Worm (Caenorhabditis elegans) whole organism, L1 larva: Measurements from ENCODE around the gene mtcu-2.

Experiments used
- C34B4.2 ChIP-seq: sonication (generic microtip); optimal IDR thresholded peaks from 2 replicates; lab custom pipeline; 2017; ENCODE audit warnings: mild to moderate bottlenecking, missing genetic modification characterization, missing compliant biosample characterization
- aly-2 ChIP-seq: fragments of 150-350 bp; optimal IDR thresholded peaks from 2 replicates; lab custom pipeline; 2014; ENCODE audit warnings: missing biosample characterization, missing genetic modification characterization
- ama-1 ChIP-seq: fragments of 150-350 bp; optimal IDR thresholded peaks from 2 replicates; lab custom pipeline; 2014
- blmp-1 ChIP-seq: fragments of 150-350 bp; optimal IDR thresholded peaks from 2 replicates; lab custom pipeline; 2014; ENCODE audit warnings: missing biosample characterization, missing genetic modification characterization
- ceh-8 ChIP-seq: fragments of 200-800 bp; sonication (Bioruptor generic); optimal IDR thresholded peaks from 2 replicates; lab custom pipeline; 2018; ENCODE audit warnings: mild to moderate bottlenecking, missing genetic modification characterization, moderate library complexity, missing compliant biosample characterization
- ceh-88 ChIP-seq: fragments of 200-800 bp; sonication (Bioruptor generic); IDR thresholded peaks from 2 replicates; pipeline ENCODE4 v1.3.6; 2022; ENCODE audit warnings: missing genetic modification characterization, missing compliant biosample characterization
- dsc-1 ChIP-seq: sonication (generic microtip); optimal IDR thresholded peaks from 2 replicates; lab custom pipeline; 2016; ENCODE audit warnings: mild to moderate bottlenecking, missing genetic modification characterization, missing compliant biosample characterization
- efl-1 ChIP-seq, 4 experiments: fragments of 150-350 bp; optimal IDR thresholded peaks in 3 of 4; peaks in 1 of 4; 1 replicate in 1 of 4; 2 replicates in 3 of 4; lab custom pipeline; 2014; ENCODE audit warnings: missing biosample characterization in 2 of 4, missing genetic modification characterization in 2 of 4, missing genetic modification reagents in 2 of 4
- egl-27 ChIP-seq, 2 experiments: fragments of 150-350 bp in 1 of 2; sonication (generic microtip); optimal IDR thresholded peaks; 3 replicates each; lab custom pipeline; 2017 to 2018; ENCODE audit warnings: missing biosample characterization in 2 of 2, missing genetic modification characterization in 2 of 2, missing genetic modification reagents in 2 of 2
- elt-3 ChIP-seq, 6 experiments: fragments of 150-350 bp in 1 of 6; sonication (generic microtip); optimal IDR thresholded peaks; 2 replicates each; lab custom pipeline; 2017 to 2018; ENCODE audit warnings: missing biosample characterization in 6 of 6, missing genetic modification characterization in 6 of 6, inconsistent platforms in 1 of 6
- fkh-10 ChIP-seq: sonication (generic microtip); optimal IDR thresholded peaks from 2 replicates; lab custom pipeline; 2017; ENCODE audit warnings: missing biosample characterization, missing genetic modification reagents, missing genetic modification characterization
- fkh-4 ChIP-seq: sonication (generic microtip); optimal IDR thresholded peaks from 2 replicates; lab custom pipeline; 2016; ENCODE audit warnings: missing compliant biosample characterization, missing genetic modification characterization, borderline replicate concordance
- fkh-8 ChIP-seq: sonication (generic microtip); optimal IDR thresholded peaks from 2 replicates; lab custom pipeline; 2016; ENCODE audit warnings: mild to moderate bottlenecking, missing genetic modification characterization, missing compliant biosample characterization
- fos-1 ChIP-seq: fragments of 150-350 bp; optimal IDR thresholded peaks from 2 replicates; lab custom pipeline; 2014; ENCODE audit warnings: missing biosample characterization, missing genetic modification characterization
- jun-1 ChIP-seq: fragments of 150-350 bp; optimal IDR thresholded peaks from 2 replicates; lab custom pipeline; 2014; ENCODE audit warnings: missing biosample characterization, missing genetic modification reagents, missing genetic modification characterization
- lin-14 ChIP-seq: fragments of 200-800 bp; sonication (Bioruptor generic); optimal IDR thresholded peaks from 2 replicates; lab custom pipeline; 2018; ENCODE audit warnings: mild to moderate bottlenecking, missing genetic modification characterization, moderate library complexity, missing compliant biosample characterization
- lin-15B ChIP-seq: fragments of 150-350 bp; sonication (generic microtip); optimal IDR thresholded peaks from 3 replicates; lab custom pipeline; 2014; ENCODE audit warnings: missing biosample characterization, missing genetic modification characterization
- lin-35 ChIP-seq, 2 experiments: fragments of 150-350 bp; optimal IDR thresholded peaks; 2 replicates each; lab custom pipeline; 2014; ENCODE audit warnings: missing biosample characterization in 2 of 2, missing genetic modification characterization in 2 of 2, missing genetic modification reagents in 2 of 2
- lin-39 ChIP-seq: fragments of 150-350 bp; optimal IDR thresholded peaks from 2 replicates; lab custom pipeline; 2014; ENCODE audit warnings: missing biosample characterization, missing genetic modification reagents, missing genetic modification characterization
- lsy-2 ChIP-seq, 2 experiments: fragments of 150-350 bp; optimal IDR thresholded peaks; 2 replicates each; lab custom pipeline; 2014; ENCODE audit warnings: missing biosample characterization in 2 of 2, missing genetic modification characterization in 2 of 2
- mdl-1 ChIP-seq, 2 experiments: fragments of 150-350 bp; optimal IDR thresholded peaks; 2 replicates each; lab custom pipeline; 2014 to 2017; ENCODE audit warnings: missing biosample characterization in 2 of 2, missing genetic modification characterization in 2 of 2, inconsistent platforms in 1 of 2
- nhr-11 ChIP-seq: fragments of 150-350 bp; optimal IDR thresholded peaks from 2 replicates; lab custom pipeline; 2014; ENCODE audit warnings: missing biosample characterization, missing genetic modification characterization
- nhr-19 ChIP-seq: fragments of 200-800 bp; sonication (Bioruptor generic); conservative IDR thresholded peaks from 2 replicates; pipeline ENCODE4 v1.3.6; 2022; ENCODE audit warnings: missing genetic modification characterization, missing compliant biosample characterization
- nhr-20 ChIP-seq: sonication (generic microtip); optimal IDR thresholded peaks from 2 replicates; lab custom pipeline; 2016; ENCODE audit warnings: mild to moderate bottlenecking, missing genetic modification characterization, missing compliant biosample characterization
- nhr-237 ChIP-seq: fragments of 150-350 bp; optimal IDR thresholded peaks from 2 replicates; lab custom pipeline; 2014; ENCODE audit warnings: missing biosample characterization, missing genetic modification characterization
- nhr-28 ChIP-seq: fragments of 150-350 bp; optimal IDR thresholded peaks from 2 replicates; lab custom pipeline; 2014; ENCODE audit warnings: missing biosample characterization, missing genetic modification characterization
- nhr-47 ChIP-seq: sonication (generic microtip); optimal IDR thresholded peaks from 2 replicates; lab custom pipeline; 2016; ENCODE audit warnings: mild to moderate bottlenecking, missing genetic modification characterization, moderate library complexity, missing compliant biosample characterization
- nhr-71 ChIP-seq: sonication (generic microtip); optimal IDR thresholded peaks from 2 replicates; lab custom pipeline; 2016; ENCODE audit warnings: mild to moderate bottlenecking, missing genetic modification characterization, moderate library complexity, missing compliant biosample characterization
- nhr-76 ChIP-seq: sonication (generic microtip); optimal IDR thresholded peaks from 2 replicates; lab custom pipeline; 2017; ENCODE audit warnings: missing biosample characterization, missing genetic modification characterization
- nhr-85 ChIP-seq: sonication (generic microtip); peaks from one replicate; lab custom pipeline; 2016; ENCODE audit warnings: missing genetic modification characterization, inconsistent platforms, missing compliant biosample characterization
- pag-3 ChIP-seq: sonication (generic microtip); optimal IDR thresholded peaks from 2 replicates; lab custom pipeline; 2017; ENCODE audit warnings: missing genetic modification characterization, mild to moderate bottlenecking, missing compliant biosample characterization, antibody characterized with exemption, borderline replicate concordance; ENCODE audit not compliant: insufficient read depth
- rnt-1 ChIP-seq: sonication (generic microtip); optimal IDR thresholded peaks from 2 replicates; lab custom pipeline; 2016; ENCODE audit warnings: mild to moderate bottlenecking, missing genetic modification characterization, moderate library complexity, missing compliant biosample characterization
- skn-1 ChIP-seq: fragments of 150-350 bp; optimal IDR thresholded peaks from 2 replicates; lab custom pipeline; 2014; ENCODE audit warnings: missing biosample characterization, missing genetic modification characterization
- snu-23 ChIP-seq: sonication (generic microtip); optimal IDR thresholded peaks from 2 replicates; lab custom pipeline; 2016; ENCODE audit warnings: missing genetic modification characterization, missing compliant biosample characterization
- sptf-1 ChIP-seq: fragments of 150-350 bp; optimal IDR thresholded peaks from 2 replicates; lab custom pipeline; 2014; ENCODE audit warnings: missing biosample characterization, missing genetic modification characterization
- swsn-7 ChIP-seq: sonication (generic microtip); optimal IDR thresholded peaks from 2 replicates; lab custom pipeline; 2016; ENCODE audit warnings: missing genetic modification characterization, missing compliant biosample characterization
- tbx-2 ChIP-seq: sonication (generic microtip); optimal IDR thresholded peaks from 2 replicates; lab custom pipeline; 2016; ENCODE audit warnings: missing genetic modification characterization, missing compliant biosample characterization
- tlp-1 ChIP-seq: fragments of 150-350 bp; optimal IDR thresholded peaks from 2 replicates; lab custom pipeline; 2014; ENCODE audit warnings: missing biosample characterization, missing genetic modification characterization
- unc-30 ChIP-seq: sonication (generic microtip); optimal IDR thresholded peaks from 2 replicates; lab custom pipeline; 2017; ENCODE audit warnings: missing biosample characterization, missing genetic modification characterization
- unc-62 ChIP-seq: fragments of 150-350 bp; optimal IDR thresholded peaks from 2 replicates; lab custom pipeline; 2014; ENCODE audit warnings: missing biosample characterization, missing genetic modification reagents, missing genetic modification characterization
- zag-1 ChIP-seq: fragments of 150-350 bp; optimal IDR thresholded peaks from 2 replicates; lab custom pipeline; 2014; ENCODE audit warnings: missing biosample characterization, missing genetic modification characterization
- zip-4 ChIP-seq: fragments of 200-800 bp; sonication (Bioruptor generic); optimal IDR thresholded peaks from 2 replicates; lab custom pipeline; 2018; ENCODE audit warnings: mild to moderate bottlenecking, missing genetic modification characterization, moderate library complexity, missing compliant biosample characterization
- ztf-4 ChIP-seq: fragments of 150-350 bp; optimal IDR thresholded peaks from 2 replicates; lab custom pipeline; 2014; ENCODE audit warnings: missing biosample characterization, missing genetic modification characterization

The mtcu-2 gene

DNA sequence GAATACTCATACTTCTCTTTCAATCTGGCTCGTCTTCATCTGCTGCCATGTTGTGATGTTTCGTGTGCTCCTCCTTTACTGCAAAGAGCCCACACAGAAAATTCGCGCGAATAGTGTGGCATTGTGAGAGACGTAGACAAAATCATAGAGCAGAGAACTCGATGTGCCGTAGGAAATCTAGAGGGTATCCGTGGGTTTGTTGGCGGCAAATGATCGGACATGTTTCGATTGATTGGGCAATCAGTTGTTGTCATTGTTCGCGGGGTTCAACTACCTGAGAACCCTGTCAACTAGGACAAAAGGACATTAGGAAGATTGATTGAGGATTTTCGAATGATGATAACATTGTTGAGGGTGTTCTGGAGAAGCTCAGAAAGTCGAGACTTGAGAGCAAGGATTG is 8.0 kb downstream of the mtcu-2 start (continued):
- TF ChIP-seq ceh-88 (GFP tag; lab: Robert Waterston, UW) (no peak), nhr-76 (no peak), lin-14 (GFP tag; lab: Kevin White, UChicago) (peak; percentile 65), C34B4.2 (no peak), pag-3 (tag; lab: Kevin White, UChicago) (peak; percentile 52), aly-2 (tag; lab: Kevin White, UChicago) (no peak), fkh-4 (tag; lab: Kevin White, UChicago) (no peak), unc-30 (tag; lab: Kevin White, UChicago) (no peak), rnt-1 (peak; percentile 27), dsc-1 (tag; lab: Kevin White, UChicago) (peak; percentile 24), lin-39 (tag; lab: Kevin White, UChicago) (no peak), tbx-2 (tag; lab: Kevin White, UChicago) (no peak), fos-1 (tag; lab: Kevin White, UChicago) (no peak), zag-1 (tag; lab: Kevin White, UChicago) (no peak), nhr-19 (GFP tag; lab: Robert Waterston, UW) (no peak), zip-4 (GFP tag; lab: Kevin White, UChicago) (no peak), unc-62 (GFP tag; lab: Kevin White, UChicago) (no peak), lin-15B (tag; lab: Kevin White, UChicago) (no peak), egl-27 (tag; optimal IDR thresholded peaks at IDR 0.05; lab: Kevin White, UChicago) (no peak), nhr-47 (tag; lab: Kevin White, UChicago) (no peak), swsn-7 (tag; lab: Kevin White, UChicago) (no peak), nhr-237 (tag; lab: Kevin White, UChicago) (no peak), fkh-8 (tag; lab: Kevin White, UChicago) (no peak), ztf-4 (tag; lab: Kevin White, UChicago) (no peak), jun-1 (tag; lab: Kevin White, UChicago) (no peak)

DNA sequence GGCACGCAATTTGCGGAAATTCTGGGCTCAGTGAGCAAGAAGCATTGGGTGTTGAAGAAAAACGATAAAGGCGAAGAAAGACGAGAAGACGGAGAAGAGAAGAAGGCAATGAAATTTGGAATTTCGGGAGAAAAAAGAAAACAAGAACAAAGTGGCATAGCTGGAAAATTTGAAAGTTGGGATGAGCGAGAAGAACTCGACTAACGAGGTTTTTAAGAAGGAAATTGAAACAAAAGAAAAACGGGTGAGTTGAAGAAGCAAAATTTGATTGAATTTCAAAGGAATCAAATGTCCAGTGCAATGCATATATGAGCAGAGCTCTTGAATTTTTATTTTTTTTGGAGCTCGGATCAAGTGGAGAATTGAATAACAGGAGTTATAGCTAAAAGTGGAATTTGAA is 11.3 kb downstream of the mtcu-2 start:
- TF ChIP-seq ama-1 (no peak), nhr-71 (no peak), snu-23 (no peak), lin-39 (tag; lab: Kevin White, UChicago) (no peak), ceh-8 (GFP tag; lab: Kevin White, UChicago) (no peak), tlp-1 (tag; lab: Kevin White, UChicago) (no peak), fkh-10 (peak; percentile 82), lin-14 (GFP tag; lab: Kevin White, UChicago) (peak; percentile 31)
- TF ChIP-seq, all 84 proteins: peak for 2

DNA sequence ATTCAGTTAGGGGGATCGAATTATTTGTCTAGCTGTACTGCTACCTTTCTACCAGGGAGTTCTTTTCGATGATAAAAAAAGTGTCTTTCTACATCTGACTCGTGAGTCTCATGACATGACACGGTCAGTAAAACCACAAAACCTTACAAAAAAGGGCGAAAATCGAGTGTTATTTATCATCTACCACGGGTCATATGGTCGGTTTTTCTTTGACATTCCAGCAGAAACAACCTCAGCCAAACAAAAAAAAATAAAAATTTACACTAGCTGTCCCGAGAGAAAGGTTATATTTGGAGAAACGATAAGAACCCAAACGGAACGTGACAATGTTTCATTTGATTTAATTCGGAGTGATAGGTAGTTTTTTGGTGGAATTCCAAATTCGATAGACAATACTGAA is 13.3 kb downstream of the mtcu-2 start:
- TF ChIP-seq skn-1 (tag; lab: Kevin White, UChicago) = peak; percentile 29
- TF ChIP-seq mdl-1 (tag; optimal IDR thresholded peaks at IDR 0.05; lab: Kevin White, UChicago) = peak in 1 of 2 experiments; percentile 60
- peak; percentile 77 for TF ChIP-seq nhr-85 (tag; lab: Kevin White, UChicago)
- TF ChIP-seq efl-1 (optimal IDR thresholded peaks at IDR 0.05; lab: Kevin White, UChicago) = no peak
- TF ChIP-seq efl-1 (GFP tag; optimal IDR thresholded peaks at IDR 0.05 in 1 of 2; lab: Kevin White, UChicago) = peak in 1 of 2 experiments; percentile 86
- TF ChIP-seq sptf-1 (tag; lab: Kevin White, UChicago) = no peak
- TF ChIP-seq nhr-20 (tag; lab: Kevin White, UChicago) = peak; percentile 64
- peak in 1 of 2 experiments; percentile 66 for TF ChIP-seq lsy-2 (tag; optimal IDR thresholded peaks at IDR 0.05; lab: Kevin White, UChicago)
- TF ChIP-seq lin-14 (GFP tag; lab: Kevin White, UChicago) = peak; percentile 41
- peak; percentile 56 for TF ChIP-seq blmp-1
- TF ChIP-seq snu-23 = peak; percentile 43
- peak; percentile 0 for TF ChIP-seq ama-1
- TF ChIP-seq elt-3 (tag; optimal IDR thresholded peaks at IDR 0.05; lab: Kevin White, UChicago) = peak in 2 of 6 experiments; percentile 52 to 60
- TF ChIP-seq nhr-28 (tag; lab: Kevin White, UChicago) = no peak
- TF ChIP-seq tbx-2 (tag; lab: Kevin White, UChicago) = peak; percentile 45
- peak in 1 of 2 experiments; percentile 70 for TF ChIP-seq lin-35 (GFP tag; optimal IDR thresholded peaks at IDR 0.05; lab: Kevin White, UChicago)
- no peak for TF ChIP-seq fos-1 (tag; lab: Kevin White, UChicago)
- TF ChIP-seq nhr-71 = peak; percentile 49
- no peak for TF ChIP-seq nhr-11 (tag; lab: Kevin White, UChicago)
- TF ChIP-seq, all 84 proteins: peak for 14
